Fruit fly (Drosophila melanogaster) whole organism, embryonic: ENCODE results near the gene CG14431.

Source experiments
- Ada2b ChIP-seq: fragments of 200-800 bp; sonication (Bioruptor generic); IDR thresholded peaks from 2 replicates; pipeline ENCODE4 v1.3.6; 2022; ENCODE audit warnings: missing biosample characterization, missing genetic modification characterization
- Adf1 ChIP-seq: fragments of 200-800 bp; sonication (Bioruptor generic); IDR thresholded peaks from 2 replicates; pipeline ENCODE4 v1.3.6; 2022; ENCODE audit warnings: missing biosample characterization, missing genetic modification characterization
- CG11085 ChIP-seq: fragments of 200-800 bp; sonication (Bioruptor generic); IDR thresholded peaks from 2 replicates; pipeline ENCODE4 v1.3.6; 2022; ENCODE audit warnings: missing biosample characterization, missing genetic modification characterization
- CG11504 ChIP-seq: fragments of 200-800 bp; sonication (Bioruptor generic); optimal IDR thresholded peaks from 3 replicates; lab custom pipeline; 2019; ENCODE audit warnings: missing biosample characterization, mild to moderate bottlenecking, missing genetic modification characterization, moderate library complexity
- CG13775 ChIP-seq: fragments of 200-800 bp; sonication (Bioruptor generic); optimal IDR thresholded peaks from 3 replicates; lab custom pipeline; 2017; ENCODE audit warnings: missing biosample characterization, mild to moderate bottlenecking, missing genetic modification characterization
- CG18262 ChIP-seq: fragments of 200-800 bp; optimal IDR thresholded peaks from 3 replicates; lab custom pipeline; 2019; ENCODE audit warnings: missing biosample characterization, mild to moderate bottlenecking, missing genetic modification characterization, moderate library complexity
- CG1832 ChIP-seq: fragments of 200-800 bp; sonication (Bioruptor generic); optimal IDR thresholded peaks from 2 replicates; lab custom pipeline; 2017; ENCODE audit warnings: missing biosample characterization, mild to moderate bottlenecking, missing genetic modification characterization, inconsistent platforms
- CG18764 ChIP-seq: fragments of 200-800 bp; sonication (Bioruptor generic); optimal IDR thresholded peaks from 3 replicates; lab custom pipeline; 2016; ENCODE audit warnings: missing biosample characterization, missing genetic modification characterization
- CG2712 ChIP-seq: fragments of 200-800 bp; optimal IDR thresholded peaks from 3 replicates; lab custom pipeline; 2019; ENCODE audit warnings: missing biosample characterization, mild to moderate bottlenecking, missing genetic modification characterization, moderate library complexity
- CG3281 ChIP-seq: fragments of 200-800 bp; sonication (Bioruptor generic); optimal IDR thresholded peaks from 3 replicates; lab custom pipeline; 2017; ENCODE audit warnings: missing biosample characterization, mild to moderate bottlenecking, missing genetic modification characterization
- CG34376 ChIP-seq: fragments of 200-800 bp; sonication (Bioruptor generic); optimal IDR thresholded peaks from 2 replicates; lab custom pipeline; 2018; ENCODE audit warnings: missing biosample characterization, mild to moderate bottlenecking, missing genetic modification characterization
- CG42726 ChIP-seq: fragments of 200-800 bp; sonication (Bioruptor generic); IDR thresholded peaks from 2 replicates; pipeline ENCODE4 v1.3.6; 2022; ENCODE audit warnings: missing biosample characterization, missing genetic modification characterization; ENCODE audit not compliant: partially characterized antibody
- CG4282 ChIP-seq: fragments of 200-800 bp; sonication (Bioruptor generic); optimal IDR thresholded peaks from 2 replicates; lab custom pipeline; 2016; ENCODE audit warnings: missing biosample characterization, missing genetic modification characterization
- CG6683 ChIP-seq: fragments of 200-800 bp; sonication (Bioruptor generic); optimal IDR thresholded peaks from 2 replicates; lab custom pipeline; 2017; ENCODE audit warnings: missing biosample characterization, mild to moderate bottlenecking, missing genetic modification characterization, missing genetic modification reagents
- CG8388 ChIP-seq: fragments of 200-800 bp; sonication (Bioruptor generic); optimal IDR thresholded peaks from 2 replicates; lab custom pipeline; 2019; ENCODE audit warnings: missing biosample characterization, mild to moderate bottlenecking, missing genetic modification characterization, moderate library complexity
- Dref ChIP-seq: fragments of 200-800 bp; sonication (Bioruptor generic); IDR thresholded peaks from 2 replicates; pipeline ENCODE4 v1.3.6; 2022; ENCODE audit warnings: missing biosample characterization, missing genetic modification characterization
- Ets97D ChIP-seq: fragments of 200-800 bp; sonication (Bioruptor generic); optimal IDR thresholded peaks from 3 replicates; lab custom pipeline; 2016; ENCODE audit warnings: missing biosample characterization, missing genetic modification characterization
- HHEX ChIP-seq: fragments of 200-800 bp; sonication (Bioruptor generic); optimal IDR thresholded peaks from 3 replicates; lab custom pipeline; 2017; ENCODE audit warnings: missing biosample characterization, mild to moderate bottlenecking, missing genetic modification characterization, missing genetic modification reagents
- HmgZ ChIP-seq: fragments of 200-800 bp; sonication (Bioruptor generic); optimal IDR thresholded peaks from 2 replicates; lab custom pipeline; 2018; ENCODE audit warnings: missing biosample characterization, mild to moderate bottlenecking, missing genetic modification characterization
- Mrtf ChIP-seq: fragments of 200-800 bp; sonication (Bioruptor generic); IDR thresholded peaks from 3 replicates; pipeline ENCODE4 v1.3.6; 2022; ENCODE audit warnings: missing biosample characterization, missing genetic modification characterization
- NC2β ChIP-seq: fragments of 200-800 bp; sonication (Bioruptor generic); optimal IDR thresholded peaks from 2 replicates; lab custom pipeline; 2016; ENCODE audit warnings: missing biosample characterization, missing genetic modification characterization
- Sin3A ChIP-seq: fragments of >200 bp; optimal IDR thresholded peaks from 2 replicates; lab custom pipeline; 2018
- Sry-δ ChIP-seq: fragments of 200-800 bp; sonication (Bioruptor generic); optimal IDR thresholded peaks from 2 replicates; lab custom pipeline; 2016; ENCODE audit warnings: missing biosample characterization, missing genetic modification characterization
- Taf1 ChIP-seq: fragments of 200-800 bp; sonication (Bioruptor generic); IDR thresholded peaks from 2 replicates; pipeline ENCODE4 v1.3.6; 2022; ENCODE audit warnings: missing biosample characterization, missing genetic modification characterization
- Usf ChIP-seq: fragments of 200-800 bp; sonication (Bioruptor generic); optimal IDR thresholded peaks from 2 replicates; lab custom pipeline; 2017; ENCODE audit warnings: missing genotype, missing biosample characterization, missing genetic modification characterization
- ap ChIP-seq: fragments of 200-800 bp; sonication (Bioruptor generic); IDR thresholded peaks from 2 replicates; pipeline ENCODE4 v1.3.6; 2022; ENCODE audit warnings: missing biosample characterization, missing genetic modification characterization
- bbx ChIP-seq: fragments of 200-800 bp; sonication (Bioruptor generic); IDR thresholded peaks from 2 replicates; pipeline ENCODE4 v1.3.6; 2022; ENCODE audit warnings: missing biosample characterization, missing genetic modification characterization; ENCODE audit not compliant: partially characterized antibody
- bcd ChIP-seq: fragments of 200-800 bp; sonication (Bioruptor generic); optimal IDR thresholded peaks from 2 replicates; lab custom pipeline; 2017; ENCODE audit warnings: missing biosample characterization, mild to moderate bottlenecking, missing genetic modification characterization
- chif ChIP-seq, 2 experiments: fragments of 200-800 bp; sonication (Bioruptor generic); optimal IDR thresholded peaks; 3 replicates each; lab custom pipeline; 2016; ENCODE audit warnings: missing biosample characterization in 2 of 2, missing genetic modification characterization in 2 of 2
- dmrt11E ChIP-seq: fragments of 200-800 bp; sonication (Bioruptor generic); optimal IDR thresholded peaks from 3 replicates; lab custom pipeline; 2018; ENCODE audit warnings: missing biosample characterization, mild to moderate bottlenecking, missing genetic modification characterization, moderate library complexity
- gsb ChIP-seq: fragments of 200-800 bp; sonication (Bioruptor generic); IDR thresholded peaks from 2 replicates; pipeline ENCODE4 v1.3.6; 2022; ENCODE audit warnings: missing biosample characterization, missing genetic modification characterization
- hth ChIP-seq: fragments of >200 bp; optimal IDR thresholded peaks from 2 replicates; lab custom pipeline; 2017; ENCODE audit warnings: inconsistent platforms
- jigr1 ChIP-seq: fragments of 200-800 bp; sonication (Bioruptor generic); IDR thresholded peaks from 3 replicates; pipeline ENCODE4 v1.3.6; 2022; ENCODE audit warnings: missing biosample characterization, missing genetic modification characterization
- kah ChIP-seq: fragments of 200-800 bp; sonication (Bioruptor generic); optimal IDR thresholded peaks from 2 replicates; lab custom pipeline; 2018; ENCODE audit warnings: missing biosample characterization, mild to moderate bottlenecking, missing genetic modification characterization
- klu ChIP-seq: fragments of 200-800 bp; sonication (Bioruptor generic); IDR thresholded peaks from 2 replicates; pipeline ENCODE4 v1.3.6; 2022; ENCODE audit warnings: missing biosample characterization, missing genetic modification characterization
- nerfin-2 ChIP-seq: fragments of 200-800 bp; sonication (Bioruptor generic); IDR thresholded peaks from 2 replicates; pipeline ENCODE4 v1.3.6; 2022; ENCODE audit warnings: missing biosample characterization, missing genetic modification characterization; ENCODE audit not compliant: partially characterized antibody
- odd ChIP-seq: fragments of 200-800 bp; sonication (Bioruptor generic); optimal IDR thresholded peaks from 2 replicates; lab custom pipeline; 2017; ENCODE audit warnings: missing biosample characterization, mild to moderate bottlenecking, missing genetic modification characterization
- org-1 ChIP-seq: fragments of 200-800 bp; sonication (Bioruptor generic); optimal IDR thresholded peaks from 2 replicates; lab custom pipeline; 2017; ENCODE audit warnings: missing biosample characterization, missing genetic modification characterization
- otp ChIP-seq: fragments of 200-800 bp; sonication (Bioruptor generic); IDR thresholded peaks from 3 replicates; pipeline ENCODE4, ENCODE4 v1.3.6; 2022; ENCODE audit warnings: missing biosample characterization, missing genetic modification characterization
- pzg ChIP-seq: fragments of 200-800 bp; sonication (Bioruptor generic); optimal IDR thresholded peaks from 3 replicates; lab custom pipeline; 2018; ENCODE audit warnings: missing biosample characterization, mild to moderate bottlenecking, missing genetic modification characterization, moderate library complexity
- repo ChIP-seq: fragments of 200-800 bp; sonication (Bioruptor generic); optimal IDR thresholded peaks from 2 replicates; lab custom pipeline; 2016; ENCODE audit warnings: missing biosample characterization, missing genetic modification characterization
- sd ChIP-seq: fragments of 200-800 bp; sonication (Bioruptor generic); optimal IDR thresholded peaks from 3 replicates; lab custom pipeline; 2018; ENCODE audit warnings: missing biosample characterization, mild to moderate bottlenecking, missing genetic modification characterization, moderate library complexity
- slou ChIP-seq: fragments of 200-800 bp; sonication (Bioruptor generic); optimal IDR thresholded peaks from 3 replicates; lab custom pipeline; 2016; ENCODE audit warnings: missing biosample characterization, missing genetic modification characterization
- so ChIP-seq: fragments of 200-800 bp; sonication (Bioruptor generic); IDR thresholded peaks from 3 replicates; pipeline ENCODE4 v1.3.6; 2022; ENCODE audit warnings: missing biosample characterization, missing genetic modification characterization
- tap ChIP-seq: fragments of 200-800 bp; optimal IDR thresholded peaks from 3 replicates; lab custom pipeline; 2019; ENCODE audit warnings: missing biosample characterization, mild to moderate bottlenecking, missing genetic modification characterization, moderate library complexity
- tup ChIP-seq: fragments of 200-800 bp; sonication (Bioruptor generic); optimal IDR thresholded peaks from 2 replicates; lab custom pipeline; 2016; ENCODE audit warnings: missing biosample characterization, mild to moderate bottlenecking, missing genetic modification characterization, moderate library complexity
- zfh1 ChIP-seq: fragments of 200-800 bp; sonication (Bioruptor generic); IDR thresholded peaks from 3 replicates; pipeline ENCODE4 v1.3.6; 2022; ENCODE audit warnings: missing biosample characterization, missing genetic modification characterization

The CG14431 gene

dm6 chrX:7014931-7015428 lies 106.9 kb downstream of the CG14431 start (continued):
- no peak for TF ChIP-seq Adf1 (GFP tag; lab: Robert Waterston, UW)
- TF ChIP-seq dmrt11E = no peak
- peak; percentile 63 for TF ChIP-seq Sry-δ (GFP tag; lab: Kevin White, UChicago)
- no peak for TF ChIP-seq Sin3A (lab: Kevin White, UChicago)
- TF ChIP-seq CG13775 (GFP tag; lab: Kevin White, UChicago) = peak; percentile 11
- no peak for TF ChIP-seq CG18764 (GFP tag; lab: Kevin White, UChicago)
- TF ChIP-seq tap (tag; lab: Kevin White, UChicago) = no peak
- TF ChIP-seq kah = no peak
- TF ChIP-seq NC2β = peak; percentile 10
- peak; percentile 49; the same call in 1 of the 2 replicates for TF ChIP-seq bbx (GFP tag; lab: Robert Waterston, UW)
- TF ChIP-seq sd (tag; lab: Kevin White, UChicago) = no peak
- peak; percentile 66; the same call in 2 of the 3 replicates for TF ChIP-seq zfh1
- TF ChIP-seq Mrtf (GFP tag; lab: Robert Waterston, UW) = peak; percentile 59; the same call in 1 of the 3 replicates
- peak; percentile 25 for TF ChIP-seq Ada2b (GFP tag; lab: Robert Waterston, UW)
- no peak for TF ChIP-seq tup
- peak; percentile 61 for TF ChIP-seq CG11504 (tag; lab: Kevin White, UChicago)
- TF ChIP-seq CG11085 (GFP tag; lab: Robert Waterston, UW) = peak; percentile 46; the same call in 1 of the 2 replicates
- TF ChIP-seq CG2712 (tag; lab: Kevin White, UChicago) = peak; percentile 53
- peak; percentile 15 for TF ChIP-seq bcd (GFP tag; lab: Kevin White, UChicago)
- no peak for TF ChIP-seq CG4282 (GFP tag; lab: Kevin White, UChicago)
- no peak for TF ChIP-seq klu (GFP tag; lab: Robert Waterston, UW)
- peak; percentile 75 for TF ChIP-seq Ets97D (GFP tag; lab: Kevin White, UChicago)
- TF ChIP-seq hth (lab: Kevin White, UChicago) = no peak
- TF ChIP-seq chif (GFP tag; optimal IDR thresholded peaks at IDR 0.05; lab: Kevin White, UChicago) = peak in 1 of 2 experiments; percentile 19
- peak; percentile 15; the same call in 1 of the 2 replicates for TF ChIP-seq Taf1 (GFP tag; lab: Robert Waterston, UW)
- TF ChIP-seq jigr1 = no peak
- TF ChIP-seq Dref (GFP tag; lab: Robert Waterston, UW) = peak; percentile 77
- 0 out of 2 replicates have a peak, but pooled peaks have one; percentile 6 for TF ChIP-seq gsb (GFP tag; lab: Robert Waterston, UW)
- no peak for TF ChIP-seq ap (GFP tag; lab: Robert Waterston, UW)
- peak; percentile 36; the same call in 1 of the 3 replicates for TF ChIP-seq so (GFP tag; lab: Robert Waterston, UW)
- TF ChIP-seq pzg (GFP tag; lab: Kevin White, UChicago) = peak; percentile 80
- TF ChIP-seq CG3281 (GFP tag; lab: Kevin White, UChicago) = peak; percentile 25
- peak; percentile 57 for TF ChIP-seq HmgZ (tag; lab: Kevin White, UChicago)
- TF ChIP-seq slou (GFP tag; lab: Kevin White, UChicago) = peak; percentile 19
- peak; percentile 38 for TF ChIP-seq CG18262 (tag; lab: Kevin White, UChicago)
- no peak for TF ChIP-seq CG6683
- no peak for TF ChIP-seq otp (GFP tag; lab: Robert Waterston, UW)
- TF ChIP-seq CG34376 = no peak
- peak; percentile 39 for TF ChIP-seq CG8388 (GFP tag; lab: Kevin White, UChicago)
- no peak for TF ChIP-seq org-1 (GFP tag; lab: Kevin White, UChicago)
- peak; percentile 67; the same call in 1 of the 2 replicates for TF ChIP-seq CG42726 (GFP tag; lab: Robert Waterston, UW)
- no peak; the same call in 1 of the 2 replicates for TF ChIP-seq nerfin-2 (GFP tag; lab: Robert Waterston, UW)
- no peak for TF ChIP-seq Usf (GFP tag; lab: Kevin White, UChicago)
- peak; percentile 41 for TF ChIP-seq HHEX
- TF ChIP-seq CG1832 (GFP tag; lab: Kevin White, UChicago) = no peak
- TF ChIP-seq odd (GFP tag; lab: Kevin White, UChicago) = no peak
- TF ChIP-seq repo (GFP tag; lab: Kevin White, UChicago) = no peak
- TF ChIP-seq, all 482 proteins: peak for 247
